Worm (Caenorhabditis elegans): ENCODE measurements around the gene selt-1.2.

Gene selt-1.2

DNA sequence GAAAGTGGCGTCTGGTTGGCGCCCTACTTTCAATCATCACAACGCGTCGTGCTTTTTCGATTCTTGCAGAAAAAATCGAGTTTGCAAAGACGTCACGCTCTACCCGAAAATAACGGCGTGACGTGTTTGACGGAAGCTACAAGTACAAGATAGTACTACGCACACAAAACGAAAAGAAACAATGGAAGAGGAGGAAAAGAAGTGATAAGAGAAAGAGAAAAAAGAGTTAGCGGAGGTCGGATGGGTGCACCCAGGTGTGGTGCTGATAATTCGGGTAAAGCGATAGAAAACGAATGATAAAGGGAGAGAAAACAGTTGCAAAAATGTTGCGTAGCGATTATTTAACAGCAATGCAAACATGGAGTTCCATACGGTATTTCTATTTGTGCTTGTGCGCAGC is 20.5 kb downstream of the selt-1.2 start:
- TF ChIP-seq jun-1 (tag; optimal IDR thresholded peaks at IDR 0.05), result peak; percentile 41
- TF ChIP-seq elt-2 (tag; optimal IDR thresholded peaks at IDR 0.05), result peak; percentile 93
- TF ChIP-seq skn-1 (tag; optimal IDR thresholded peaks at IDR 0.05), result peak; percentile 10
- peak; percentile 53 for TF ChIP-seq pha-4 (tag; optimal IDR thresholded peaks at IDR 0.05)
- no peak for TF ChIP-seq daf-12 (tag; optimal IDR thresholded peaks at IDR 0.05)
- peak; percentile 39 for TF ChIP-seq pqm-1 (tag; optimal IDR thresholded peaks at IDR 0.05)
- TF ChIP-seq nhr-12 (tag; optimal IDR thresholded peaks at IDR 0.05), result no peak

DNA sequence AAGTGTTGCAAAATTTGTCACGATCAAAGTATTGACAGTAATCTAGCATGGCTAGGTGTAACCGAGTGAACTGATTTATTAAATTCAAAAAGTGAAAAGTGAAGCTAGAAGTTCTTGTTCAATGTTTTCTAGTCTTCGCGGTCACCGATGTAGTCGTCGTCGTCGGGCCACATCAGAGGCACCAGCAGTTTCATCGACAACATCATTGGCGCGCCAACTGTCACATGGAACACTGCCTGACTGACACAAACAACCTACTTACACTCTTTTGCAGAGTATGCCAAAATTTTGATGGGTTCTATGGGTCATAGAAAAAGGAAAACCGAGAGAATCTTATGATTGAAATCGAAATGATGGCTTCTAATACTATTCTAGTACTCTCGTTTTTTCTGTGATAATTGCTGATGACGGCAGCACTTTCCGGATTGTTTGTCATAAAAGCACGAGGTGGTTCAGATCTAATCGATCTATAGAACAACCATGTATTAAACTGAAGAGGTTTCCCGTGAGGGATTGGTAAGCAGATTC is 21.7 kb downstream of the selt-1.2 start:
- TF ChIP-seq eor-1 (tag; optimal IDR thresholded peaks at IDR 0.05) (no peak), unc-62 (GFP tag; optimal IDR thresholded peaks at IDR 0.05) (no peak), R02D3.7 (tag; optimal IDR thresholded peaks at IDR 0.05) (no peak), nhr-237 (tag; optimal IDR thresholded peaks at IDR 0.05) (no peak), ceh-16 (tag; optimal IDR thresholded peaks at IDR 0.05) (no peak), mml-1 (tag; optimal IDR thresholded peaks at IDR 0.05) (no peak), lin-39 (tag; optimal IDR thresholded peaks at IDR 0.05) (no peak), ceh-82 (tag; optimal IDR thresholded peaks at IDR 0.05) (no peak), nhr-76 (tag; optimal IDR thresholded peaks at IDR 0.05) (no peak), ama-1 (optimal IDR thresholded peaks at IDR 0.05) (no peak), unc-39 (tag; optimal IDR thresholded peaks at IDR 0.05) (no peak), ZK546.5 (tag; optimal IDR thresholded peaks at IDR 0.05) (no peak), pqm-1 (tag; optimal IDR thresholded peaks at IDR 0.05) (no peak), ceh-28 (tag; optimal IDR thresholded peaks at IDR 0.05) (no peak), lin-15B (tag; optimal IDR thresholded peaks at IDR 0.05) (no peak)

DNA sequence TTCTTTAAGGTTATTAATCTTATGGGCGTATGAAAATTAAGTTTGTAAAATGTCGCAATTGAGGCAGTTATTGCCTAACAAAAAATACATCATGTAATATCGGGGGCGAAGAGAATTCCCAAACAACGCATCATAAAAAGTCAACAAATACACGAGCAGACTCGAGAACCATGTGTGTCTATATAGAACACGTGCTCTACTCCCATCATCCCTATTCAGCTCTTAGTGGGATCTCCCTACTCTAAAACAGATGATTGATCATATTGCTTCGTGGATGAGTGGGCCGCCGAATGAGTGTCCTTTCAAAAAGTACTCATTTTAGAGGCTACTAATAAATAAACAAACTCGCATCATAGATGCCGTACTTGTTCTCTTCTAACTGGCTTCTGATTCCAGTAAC is 22.7 kb downstream of the selt-1.2 start:
- TF ChIP-seq pha-4 (tag; optimal IDR thresholded peaks at IDR 0.05) (peak; percentile 70), nfya-1 (tag; optimal IDR thresholded peaks at IDR 0.05; ENCODE audit: insufficient read depth) (no peak), nhr-28 (tag; optimal IDR thresholded peaks at IDR 0.05) (no peak), egl-5 (tag; optimal IDR thresholded peaks at IDR 0.05) (peak; percentile 36)

DNA sequence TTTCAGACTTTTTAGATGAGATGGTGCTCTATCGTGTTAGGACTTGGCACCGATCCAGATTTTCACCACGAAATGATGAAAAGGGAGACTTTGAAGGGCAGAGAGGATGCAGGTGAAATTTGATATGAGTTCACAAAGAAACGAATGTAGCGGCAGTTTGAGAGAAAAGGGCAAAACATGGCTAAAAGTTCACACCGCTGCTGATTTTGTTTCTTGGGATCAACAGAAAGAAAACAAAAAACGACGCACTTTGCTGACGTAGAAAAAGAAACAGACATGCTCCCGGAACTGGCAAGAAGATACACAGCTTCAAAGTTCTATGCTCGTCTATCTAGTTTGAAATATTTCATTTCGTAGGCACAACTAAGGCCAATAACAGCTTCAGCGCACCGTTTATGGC is 23.6 kb downstream of the selt-1.2 start:
- TF ChIP-seq pqm-1 (tag; optimal IDR thresholded peaks at IDR 0.05) (no peak), nhr-77 (tag; optimal IDR thresholded peaks at IDR 0.05) (no peak), ceh-82 (tag; optimal IDR thresholded peaks at IDR 0.05) (no peak), ama-1 (optimal IDR thresholded peaks at IDR 0.05) (no peak), nhr-76 (tag; optimal IDR thresholded peaks at IDR 0.05) (no peak), nhr-237 (tag; optimal IDR thresholded peaks at IDR 0.05) (no peak), nhr-12 (tag; optimal IDR thresholded peaks at IDR 0.05) (no peak), ZK546.5 (tag; optimal IDR thresholded peaks at IDR 0.05) (no peak), nhr-28 (tag; optimal IDR thresholded peaks at IDR 0.05) (no peak), fos-1 (tag; optimal IDR thresholded peaks at IDR 0.05) (no peak), nhr-67 (tag; optimal IDR thresholded peaks at IDR 0.05) (no peak), aly-2 (tag; optimal IDR thresholded peaks at IDR 0.05) (no peak), snpc-4 (tag; optimal IDR thresholded peaks at IDR 0.05) (no peak), ceh-28 (tag; optimal IDR thresholded peaks at IDR 0.05) (no peak), mml-1 (tag; optimal IDR thresholded peaks at IDR 0.05) (no peak), nhr-25 (tag; optimal IDR thresholded peaks at IDR 0.05) (no peak), nhr-11 (tag; optimal IDR thresholded peaks at IDR 0.05) (no peak), fkh-2 (tag; optimal IDR thresholded peaks at IDR 0.05) (no peak)

- no peak for TF ChIP-seq daf-12 (tag; optimal IDR thresholded peaks at IDR 0.05)
- TF ChIP-seq mdl-1 (tag; optimal IDR thresholded peaks at IDR 0.05), result no peak
- peak; percentile 48 for TF ChIP-seq pha-4 (tag; optimal IDR thresholded peaks at IDR 0.05)
- TF ChIP-seq ama-1 (optimal IDR thresholded peaks at IDR 0.05), result no peak
- no peak for TF ChIP-seq egl-27 (tag; optimal IDR thresholded peaks at IDR 0.05)
- no peak for TF ChIP-seq nhr-12 (tag; optimal IDR thresholded peaks at IDR 0.05)
- no peak for TF ChIP-seq snpc-4 (tag; optimal IDR thresholded peaks at IDR 0.05)
- TF ChIP-seq lin-39 (tag; optimal IDR thresholded peaks at IDR 0.05), result peak; percentile 42
- TF ChIP-seq nfya-1 (tag; optimal IDR thresholded peaks at IDR 0.05; ENCODE audit: insufficient read depth), result peak; percentile 28
- no peak for TF ChIP-seq hmg-11 (tag; optimal IDR thresholded peaks at IDR 0.05)
These were observed 24.0 kb downstream of the selt-1.2 start for ce11 chrV:10723181-10723580.

All from whole organism, L3 larva.